Worm (Caenorhabditis elegans) whole organism, L4 larva: Measurements from ENCODE around the gene F40F12.9.

Source experiments
- F10B5.3 ChIP-seq: sonication (generic microtip); optimal IDR thresholded peaks from 2 replicates; lab custom pipeline; 2016; ENCODE audit warnings: mild to moderate bottlenecking, missing genetic modification characterization, missing compliant biosample characterization
- F26F4.8 ChIP-seq: fragments of 200-800 bp; sonication (Bioruptor generic); conservative IDR thresholded peaks from 2 replicates; pipeline ENCODE4 v1.3.6; 2022; ENCODE audit warnings: missing genetic modification characterization, missing compliant biosample characterization
- F37D6.2 ChIP-seq: sonication (generic microtip); optimal IDR thresholded peaks from 2 replicates; lab custom pipeline; 2016; ENCODE audit warnings: mild to moderate bottlenecking, missing genetic modification characterization, missing compliant biosample characterization
- F44E2.7 ChIP-seq: fragments of 200-800 bp; sonication (Bioruptor generic); IDR thresholded peaks from 2 replicates; pipeline ENCODE4 v2.1.2; 2022; ENCODE audit warnings: missing genetic modification characterization, missing compliant biosample characterization
- R02D3.7 ChIP-seq: fragments of 150-350 bp; sonication (generic microtip); optimal IDR thresholded peaks from 3 replicates; lab custom pipeline; 2014; ENCODE audit warnings: missing biosample characterization, missing genetic modification characterization
- Y5F2A.4 ChIP-seq: fragments of 200-800 bp; sonication (Bioruptor generic); optimal IDR thresholded peaks from 2 replicates; lab custom pipeline; 2018; ENCODE audit warnings: mild to moderate bottlenecking, missing genetic modification characterization, missing compliant biosample characterization
- ZK337.2 ChIP-seq: fragments of 200-800 bp; sonication (Bioruptor generic); IDR thresholded peaks from 2 replicates; pipeline ENCODE4 v1.3.6; 2022; ENCODE audit warnings: missing genetic modification reagents, missing genetic modification characterization, missing compliant biosample characterization
- ZK546.5 ChIP-seq, 2 experiments: sonication (generic microtip); optimal IDR thresholded peaks; 2 replicates each; lab custom pipeline; 2017; ENCODE audit warnings: missing biosample characterization in 2 of 2, missing genetic modification characterization in 2 of 2
- aly-2 ChIP-seq: sonication (generic microtip); optimal IDR thresholded peaks from 2 replicates; lab custom pipeline; 2018; ENCODE audit warnings: missing biosample characterization, missing genetic modification characterization
- arid-1 ChIP-seq: fragments of 200-800 bp; sonication (Bioruptor generic); conservative IDR thresholded peaks from 2 replicates; pipeline ENCODE4 v1.3.6; 2022; ENCODE audit warnings: missing genetic modification reagents, missing genetic modification characterization, missing compliant biosample characterization
- ces-1 ChIP-seq: fragments of 150-350 bp; sonication (generic microtip); optimal IDR thresholded peaks from 4 replicates; lab custom pipeline; 2014; ENCODE audit warnings: missing biosample characterization, missing genetic modification reagents, missing genetic modification characterization
- cey-2 ChIP-seq: sonication (generic microtip); optimal IDR thresholded peaks from 3 replicates; lab custom pipeline; 2017; ENCODE audit warnings: missing genetic modification characterization, mild to moderate bottlenecking, missing compliant biosample characterization, antibody characterized with exemption, borderline replicate concordance; ENCODE audit not compliant: insufficient read depth
- daf-16 ChIP-seq, 3 experiments: sonication (generic microtip); optimal IDR thresholded peaks; 2 replicates each; lab custom pipeline; 2016 to 2017; ENCODE audit warnings: missing genetic modification characterization in 3 of 3, missing genetic modification reagents in 3 of 3, mild to moderate bottlenecking in 2 of 3, missing compliant biosample characterization in 2 of 3, missing biosample characterization in 1 of 3, moderate library complexity in 1 of 3
- dmd-6 ChIP-seq: fragments of 200-800 bp; sonication (Bioruptor generic); IDR thresholded peaks from 2 replicates; pipeline ENCODE4 v1.3.6; 2022; ENCODE audit warnings: missing genetic modification reagents, missing genetic modification characterization, missing compliant biosample characterization
- dmd-9 ChIP-seq: fragments of 200-800 bp; sonication (Bioruptor generic); IDR thresholded peaks from 2 replicates; pipeline ENCODE4 v1.3.6; 2022; ENCODE audit warnings: missing genetic modification reagents, missing genetic modification characterization, missing compliant biosample characterization
- dpl-1 ChIP-seq: fragments of 150-350 bp; optimal IDR thresholded peaks from 2 replicates; lab custom pipeline; 2014; ENCODE audit warnings: missing biosample characterization, missing genetic modification reagents, missing genetic modification characterization
- dve-1 ChIP-seq: sonication (generic microtip); optimal IDR thresholded peaks from 2 replicates; lab custom pipeline; 2017; ENCODE audit warnings: antibody characterized with exemption, mild to moderate bottlenecking, missing genetic modification characterization, missing compliant biosample characterization; ENCODE audit not compliant: insufficient read depth
- egl-27 ChIP-seq: sonication (generic microtip); optimal IDR thresholded peaks from 3 replicates; lab custom pipeline; 2017; ENCODE audit warnings: missing biosample characterization, missing genetic modification reagents, missing genetic modification characterization
- egl-43 ChIP-seq: fragments of 200-800 bp; sonication (Bioruptor generic); IDR thresholded peaks from 2 replicates; pipeline ENCODE4 v1.3.6; 2022; ENCODE audit warnings: missing genetic modification reagents, missing genetic modification characterization, missing compliant biosample characterization
- hif-1 ChIP-seq, 2 experiments: sonication (generic microtip); optimal IDR thresholded peaks; 2 replicates each; lab custom pipeline; 2016 to 2017; ENCODE audit warnings: missing compliant biosample characterization in 2 of 2, missing genetic modification characterization in 2 of 2, missing genetic modification reagents in 2 of 2, missing genotype in 2 of 2, mild to moderate bottlenecking in 1 of 2
- hlh-11 ChIP-seq: fragments of 200-800 bp; sonication (Bioruptor generic); optimal IDR thresholded peaks from 2 replicates; lab custom pipeline; 2018; ENCODE audit warnings: mild to moderate bottlenecking, missing genetic modification characterization, missing compliant biosample characterization
- hlh-30 ChIP-seq: sonication (generic microtip); optimal IDR thresholded peaks from 2 replicates; lab custom pipeline; 2017; ENCODE audit warnings: antibody characterized with exemption, mild to moderate bottlenecking, missing genetic modification characterization, missing compliant biosample characterization; ENCODE audit not compliant: insufficient read depth
- hmg-1.1 ChIP-seq: fragments of 200-800 bp; sonication (Bioruptor generic); IDR thresholded peaks from 2 replicates; pipeline ENCODE4 v1.3.6; 2022; ENCODE audit warnings: missing genetic modification reagents, missing genetic modification characterization, missing compliant biosample characterization
- lim-7 ChIP-seq: fragments of 200-800 bp; sonication (Bioruptor generic); IDR thresholded peaks from 2 replicates; pipeline ENCODE4 v1.3.6; 2022; ENCODE audit warnings: missing genetic modification characterization, missing compliant biosample characterization
- lin-1 ChIP-seq: fragments of 200-800 bp; sonication (Bioruptor generic); IDR thresholded peaks from 2 replicates; pipeline ENCODE4 v1.3.6; 2022; ENCODE audit warnings: missing genetic modification reagents, missing genetic modification characterization, missing compliant biosample characterization
- lin-29 ChIP-seq: fragments of 200-800 bp; sonication (Bioruptor generic); IDR thresholded peaks from 2 replicates; pipeline ENCODE4 v1.3.6; 2022; ENCODE audit warnings: missing genetic modification reagents, missing genetic modification characterization, missing compliant biosample characterization
- mxl-2 ChIP-seq: fragments of 200-800 bp; sonication (Bioruptor generic); conservative IDR thresholded peaks from 2 replicates; pipeline ENCODE4 v1.3.6; 2022; ENCODE audit warnings: missing genetic modification reagents, missing genetic modification characterization, missing compliant biosample characterization
- mxl-3 ChIP-seq: fragments of 200-800 bp; sonication (Bioruptor generic); optimal IDR thresholded peaks from 2 replicates; lab custom pipeline; 2018; ENCODE audit warnings: mild to moderate bottlenecking, missing genetic modification characterization, missing compliant biosample characterization
- nhr-102 ChIP-seq: sonication (generic microtip); optimal IDR thresholded peaks from 2 replicates; lab custom pipeline; 2016; ENCODE audit warnings: mild to moderate bottlenecking, missing genetic modification characterization, moderate library complexity, missing compliant biosample characterization
- nhr-11 ChIP-seq: fragments of 150-350 bp; optimal IDR thresholded peaks from 2 replicates; lab custom pipeline; 2014; ENCODE audit warnings: missing biosample characterization, missing genetic modification characterization
- nhr-237 ChIP-seq: sonication (generic microtip); optimal IDR thresholded peaks from 2 replicates; lab custom pipeline; 2017; ENCODE audit warnings: missing biosample characterization, missing genetic modification characterization
- nhr-48 ChIP-seq: sonication (generic microtip); optimal IDR thresholded peaks from 2 replicates; lab custom pipeline; 2016; ENCODE audit warnings: mild to moderate bottlenecking, missing genetic modification characterization, missing compliant biosample characterization
- nhr-6 ChIP-seq: fragments of 150-350 bp; optimal IDR thresholded peaks from 2 replicates; lab custom pipeline; 2014; ENCODE audit warnings: missing biosample characterization, missing genetic modification characterization
- nhr-77 ChIP-seq: fragments of 150-350 bp; optimal IDR thresholded peaks from 2 replicates; lab custom pipeline; 2014; ENCODE audit warnings: missing biosample characterization, missing genetic modification characterization
- pha-4 ChIP-seq, 2 experiments: fragments of 150-350 bp in 1 of 2; fragments of 200-800 bp in 1 of 2; sonication (Bioruptor generic) in 1 of 2; IDR thresholded peaks in 1 of 2; optimal IDR thresholded peaks in 1 of 2; 2 replicates each; pipeline versions ENCODE4 v1.3.6 to Lab custom; 2014 to 2022; ENCODE audit warnings: missing genetic modification characterization in 2 of 2, missing genetic modification reagents in 2 of 2, missing biosample characterization in 1 of 2, missing compliant biosample characterization in 1 of 2
- pqm-1 ChIP-seq: sonication (generic microtip); optimal IDR thresholded peaks from 2 replicates; lab custom pipeline; 2017; ENCODE audit warnings: missing biosample characterization, missing genetic modification characterization
- rbr-2 ChIP-seq: sonication (generic microtip); optimal IDR thresholded peaks from 2 replicates; lab custom pipeline; 2016; ENCODE audit warnings: missing genotype, missing genetic modification characterization, missing compliant biosample characterization
- set-16 ChIP-seq: fragments of 200-800 bp; sonication (Bioruptor generic); IDR thresholded peaks from 2 replicates; pipeline ENCODE4 v1.3.6; 2022; ENCODE audit warnings: missing genetic modification reagents, missing genetic modification characterization, missing compliant biosample characterization
- skn-1 ChIP-seq: fragments of 150-350 bp; optimal IDR thresholded peaks from 2 replicates; lab custom pipeline; 2014; ENCODE audit warnings: missing biosample characterization, missing genetic modification characterization
- snpc-1.2 ChIP-seq: fragments of 200-800 bp; sonication (Bioruptor generic); IDR thresholded peaks from 2 replicates; pipeline ENCODE4 v1.3.6; 2022; ENCODE audit warnings: missing genetic modification reagents, missing genetic modification characterization, missing compliant biosample characterization
- spr-1 ChIP-seq: sonication (generic microtip); optimal IDR thresholded peaks from 2 replicates; lab custom pipeline; 2016; ENCODE audit warnings: mild to moderate bottlenecking, missing genetic modification characterization, missing compliant biosample characterization
- zfp-3 ChIP-seq: fragments of 200-800 bp; sonication (Bioruptor generic); conservative IDR thresholded peaks from 2 replicates; pipeline ENCODE4 v1.3.6; 2022; ENCODE audit warnings: missing genetic modification reagents, missing genetic modification characterization, missing compliant biosample characterization
- ztf-7 ChIP-seq: fragments of 150-350 bp; optimal IDR thresholded peaks from 2 replicates; lab custom pipeline; 2014; ENCODE audit warnings: missing biosample characterization, missing genetic modification characterization

The F40F12.9 gene

ce11 chrIII:9910608-9911479, at the start of gene F40F12.9, which contains the start of gene cyld-1:
F40F12.9 (plus strand) TSS chrIII:9911328.
cyld-1 (minus strand) TSS chrIII:9910658.
- TF ChIP-seq hlh-11 (tag; lab: Kevin White, UChicago) (peak; percentile 9), nhr-237 (no peak), dmd-6 (peak; percentile 48; the same call in 1 of the 2 replicates), nhr-77 (tag; lab: Kevin White, UChicago) (peak; percentile 15), pha-4 (GFP tag; IDR thresholded peaks at IDR 0.05; lab: Robert Waterston, UW) (no peak), pha-4 (tag; optimal IDR thresholded peaks at IDR 0.05; lab: Kevin White, UChicago) (peak; percentile 62), dve-1 (tag; lab: Kevin White, UChicago) (peak; percentile 1), ZK337.2 (no peak), lin-29 (GFP tag; lab: Robert Waterston, UW) (no peak), dpl-1 (GFP tag; lab: Kevin White, UChicago) (no peak), hif-1 (tag; optimal IDR thresholded peaks at IDR 0.05; lab: Kevin White, UChicago) (no peak), snpc-1.2 (no peak), lin-1 (GFP tag; lab: Robert Waterston, UW) (no peak), daf-16 (GFP tag; optimal IDR thresholded peaks at IDR 0.05; lab: Kevin White, UChicago) (no peak), daf-16 (tag; optimal IDR thresholded peaks at IDR 0.05; lab: Kevin White, UChicago) (peak; percentile 51), F26F4.8 (no peak), pqm-1 (tag; lab: Kevin White, UChicago) (peak; percentile 54)

ce11 chrIII:9861470-9862342, 49.4 kb upstream of the F40F12.9 start:
- TF ChIP-seq mxl-3 (GFP tag; lab: Kevin White, UChicago) (peak; percentile 52), arid-1 (GFP tag; lab: Robert Waterston, UW) (peak; percentile 83), Y5F2A.4 (peak; percentile 32), dve-1 (tag; lab: Kevin White, UChicago) (peak; percentile 17), hlh-30 (tag; lab: Kevin White, UChicago) (peak; percentile 71), nhr-48 (peak; percentile 34), F10B5.3 (tag; lab: Kevin White, UChicago) (no peak), nhr-102 (tag; lab: Kevin White, UChicago) (peak; percentile 17), hif-1 (tag; optimal IDR thresholded peaks at IDR 0.05; lab: Kevin White, UChicago) (peak in 1 of 2 experiments; percentile 57), R02D3.7 (tag; lab: Kevin White, UChicago) (no peak), spr-1 (tag; lab: Kevin White, UChicago) (no peak), zfp-3 (peak; percentile 71), mxl-2 (peak; percentile 75; the same call in 1 of the 2 replicates), ZK546.5 (tag; optimal IDR thresholded peaks at IDR 0.05; lab: Kevin White, UChicago) (no peak), egl-43 (GFP tag; lab: Robert Waterston, UW) (peak; percentile 94), aly-2 (tag; lab: Kevin White, UChicago) (no peak), ZK337.2 (peak; percentile 85), set-16 (GFP tag; lab: Robert Waterston, UW) (no peak), cey-2 (tag; lab: Kevin White, UChicago) (no peak), nhr-11 (tag; lab: Kevin White, UChicago) (peak; percentile 5), F37D6.2 (tag; lab: Kevin White, UChicago) (peak; percentile 44), dmd-9 (peak; percentile 86), lim-7 (GFP tag; lab: Robert Waterston, UW) (peak; percentile 96), egl-27 (no peak), ces-1 (GFP tag; lab: Kevin White, UChicago) (no peak), nhr-6 (tag; lab: Kevin White, UChicago) (no peak), hmg-1.1 (peak; percentile 85), ztf-7 (no peak), skn-1 (tag; lab: Kevin White, UChicago) (no peak), daf-16 (GFP tag; optimal IDR thresholded peaks at IDR 0.05; lab: Kevin White, UChicago) (peak in 1 of 2 experiments; percentile 18), daf-16 (tag; optimal IDR thresholded peaks at IDR 0.05; lab: Kevin White, UChicago) (peak; percentile 40), rbr-2 (tag; lab: Kevin White, UChicago) (peak; percentile 73), F44E2.7 (GFP tag; lab: Robert Waterston, UW) (peak; percentile 89; the same call in 1 of the 2 replicates), nhr-77 (tag; lab: Kevin White, UChicago) (peak; percentile 4)
